Worm (Caenorhabditis elegans) whole organism, late embryonic: ENCODE data around the gene C47E12.13.

ENCODE experiments used
- F13H6.1 ChIP-seq: sonication (generic microtip); optimal IDR thresholded peaks from 2 replicates; lab custom pipeline; 2016; ENCODE audit warnings: missing genetic modification characterization, missing compliant biosample characterization
- ama-1 ChIP-seq: fragments of 150-350 bp; optimal IDR thresholded peaks from 2 replicates; lab custom pipeline; 2014
- dve-1 ChIP-seq: sonication (generic microtip); optimal IDR thresholded peaks from 2 replicates; lab custom pipeline; 2017; ENCODE audit warnings: antibody characterized with exemption, mild to moderate bottlenecking, missing genetic modification characterization, missing compliant biosample characterization
- elt-2 ChIP-seq: sonication (generic microtip); optimal IDR thresholded peaks from 2 replicates; lab custom pipeline; 2016; ENCODE audit warnings: missing genetic modification reagents, missing genetic modification characterization, missing compliant biosample characterization
- fkh-10 ChIP-seq: fragments of 150-350 bp; optimal IDR thresholded peaks from 2 replicates; lab custom pipeline; 2014; ENCODE audit warnings: missing biosample characterization, missing genetic modification reagents, missing genetic modification characterization
- gmeb-2 ChIP-seq: sonication (generic microtip); optimal IDR thresholded peaks from 2 replicates; lab custom pipeline; 2016; ENCODE audit warnings: missing genetic modification characterization, inconsistent platforms, missing compliant biosample characterization
- lim-6 ChIP-seq: sonication (generic microtip); optimal IDR thresholded peaks from 2 replicates; lab custom pipeline; 2016; ENCODE audit warnings: missing genetic modification characterization, missing compliant biosample characterization
- pqm-1 ChIP-seq: sonication (generic microtip); optimal IDR thresholded peaks from 2 replicates; lab custom pipeline; 2016; ENCODE audit warnings: missing genetic modification characterization, missing compliant biosample characterization
- sox-4 ChIP-seq: sonication (generic microtip); optimal IDR thresholded peaks from 2 replicates; lab custom pipeline; 2017; ENCODE audit warnings: mild to moderate bottlenecking, missing genetic modification characterization, inconsistent platforms, missing compliant biosample characterization
- tbx-2 ChIP-seq: sonication (generic microtip); optimal IDR thresholded peaks from 2 replicates; lab custom pipeline; 2016; ENCODE audit warnings: missing genetic modification characterization, missing compliant biosample characterization
- zip-5 ChIP-seq: sonication (generic microtip); optimal IDR thresholded peaks from 2 replicates; lab custom pipeline; 2016; ENCODE audit warnings: missing genetic modification characterization, missing compliant biosample characterization

DNA sequence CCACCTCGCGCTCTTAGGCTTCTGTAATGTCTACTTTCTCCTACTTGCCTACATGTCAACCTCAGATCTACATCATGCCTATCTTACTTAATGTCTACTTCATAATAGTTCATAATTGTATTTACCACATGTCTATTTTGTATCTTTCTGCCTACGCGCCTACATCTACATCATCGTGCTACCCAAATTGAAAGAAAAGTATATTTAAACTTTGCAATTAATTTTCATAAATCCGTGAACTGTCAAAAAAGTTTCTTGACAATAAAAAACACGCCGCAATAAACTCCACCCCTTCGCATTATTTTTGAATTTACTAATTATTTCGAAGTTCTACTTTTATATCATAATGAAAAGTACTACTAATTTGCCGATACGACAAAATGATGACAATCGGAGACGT is 16.3 kb upstream of the C47E12.13 start, which contains the start of gene F44D12.8:
- TF ChIP-seq ama-1 (lab: Kevin White, UChicago) = no peak
- TF ChIP-seq gmeb-2 (tag; lab: Kevin White, UChicago) = no peak
- TF ChIP-seq F13H6.1 (tag; lab: Kevin White, UChicago) = no peak
- no peak for TF ChIP-seq dve-1 (tag; lab: Kevin White, UChicago)
- no peak for TF ChIP-seq pqm-1 (tag; lab: Kevin White, UChicago)
- no peak for TF ChIP-seq lim-6
- TF ChIP-seq fkh-10 (GFP tag; lab: Kevin White, UChicago) = no peak
- no peak for TF ChIP-seq elt-2 (tag; lab: Kevin White, UChicago)
- TF ChIP-seq sox-4 (tag; lab: Kevin White, UChicago) = no peak
- no peak for TF ChIP-seq zip-5 (tag; lab: Kevin White, UChicago)
- TF ChIP-seq tbx-2 (tag; lab: Kevin White, UChicago) = no peak
